Worm (Caenorhabditis elegans) whole organism, early embryonic: ENCODE measurements around the gene ppgn-1.

Source experiments
- B0310.2 ChIP-seq: sonication (generic microtip); optimal IDR thresholded peaks from 2 replicates; lab custom pipeline; 2016; ENCODE audit warnings: mild to moderate bottlenecking, missing genetic modification characterization, missing compliant biosample characterization
- F13C5.2 ChIP-seq: sonication (generic microtip); optimal IDR thresholded peaks from 2 replicates; lab custom pipeline; 2017; ENCODE audit warnings: mild to moderate bottlenecking, missing genetic modification characterization, inconsistent platforms, missing compliant biosample characterization
- aly-1 ChIP-seq: sonication (generic microtip); optimal IDR thresholded peaks from 2 replicates; lab custom pipeline; 2016; ENCODE audit warnings: missing genetic modification characterization, missing compliant biosample characterization
- ama-1 ChIP-seq: fragments of 150-350 bp; optimal IDR thresholded peaks from 2 replicates; lab custom pipeline; 2014
- ceh-13 ChIP-seq: fragments of 200-800 bp; sonication (Bioruptor generic); optimal IDR thresholded peaks from 2 replicates; lab custom pipeline; 2018; ENCODE audit warnings: mild to moderate bottlenecking, missing genetic modification characterization, missing compliant biosample characterization
- ceh-36 ChIP-seq: sonication (generic microtip); optimal IDR thresholded peaks from 2 replicates; lab custom pipeline; 2016; ENCODE audit warnings: missing genetic modification characterization, inconsistent platforms, missing compliant biosample characterization
- ets-7 ChIP-seq: sonication (generic microtip); optimal IDR thresholded peaks from 2 replicates; lab custom pipeline; 2016; ENCODE audit warnings: missing genotype, missing genetic modification characterization, missing compliant biosample characterization
- flt-1 ChIP-seq: fragments of 200-800 bp; sonication (Bioruptor generic); IDR thresholded peaks from 2 replicates; pipeline ENCODE4 v1.3.6; 2022; ENCODE audit warnings: missing genetic modification characterization, missing compliant biosample characterization
- hmbx-1 ChIP-seq: sonication (generic microtip); optimal IDR thresholded peaks from 2 replicates; lab custom pipeline; 2016; ENCODE audit warnings: mild to moderate bottlenecking, missing genetic modification characterization, missing compliant biosample characterization
- hmg-4 ChIP-seq: fragments of 200-800 bp; sonication (Bioruptor generic); optimal IDR thresholded peaks from 2 replicates; lab custom pipeline; 2018; ENCODE audit warnings: mild to moderate bottlenecking, missing genetic modification characterization, missing compliant biosample characterization
- hnd-1 ChIP-seq: sonication (generic microtip); optimal IDR thresholded peaks from 2 replicates; lab custom pipeline; 2016; ENCODE audit warnings: missing genetic modification characterization, missing compliant biosample characterization
- pes-1 ChIP-seq: fragments of 200-800 bp; sonication (Bioruptor generic); IDR thresholded peaks from 2 replicates; pipeline ENCODE4 v1.3.6; 2022; ENCODE audit warnings: missing genetic modification reagents, missing genetic modification characterization, missing compliant biosample characterization
- scrt-1 ChIP-seq: fragments of 200-800 bp; sonication (Bioruptor generic); IDR thresholded peaks from 2 replicates; pipeline ENCODE4 v1.3.6; 2022; ENCODE audit warnings: missing genetic modification characterization, missing compliant biosample characterization
- sea-1 ChIP-seq: fragments of 200-800 bp; sonication (Bioruptor generic); conservative IDR thresholded peaks from 2 replicates; pipeline ENCODE4 v1.3.6; 2022; ENCODE audit warnings: missing genetic modification characterization, missing compliant biosample characterization
- tbx-11 ChIP-seq: fragments of 200-800 bp; sonication (Bioruptor generic); IDR thresholded peaks from 2 replicates; pipeline ENCODE4 v1.3.6; 2022; ENCODE audit warnings: missing genetic modification characterization, missing compliant biosample characterization
- tbx-37 ChIP-seq: fragments of 200-800 bp; sonication (Bioruptor generic); conservative IDR thresholded peaks from 2 replicates; pipeline ENCODE4 v1.3.6; 2022; ENCODE audit warnings: missing genetic modification reagents, missing genetic modification characterization, missing compliant biosample characterization
- tra-4 ChIP-seq: sonication (generic microtip); optimal IDR thresholded peaks from 2 replicates; lab custom pipeline; 2017; ENCODE audit warnings: missing genetic modification characterization, missing compliant biosample characterization

The ppgn-1 gene

DNA sequence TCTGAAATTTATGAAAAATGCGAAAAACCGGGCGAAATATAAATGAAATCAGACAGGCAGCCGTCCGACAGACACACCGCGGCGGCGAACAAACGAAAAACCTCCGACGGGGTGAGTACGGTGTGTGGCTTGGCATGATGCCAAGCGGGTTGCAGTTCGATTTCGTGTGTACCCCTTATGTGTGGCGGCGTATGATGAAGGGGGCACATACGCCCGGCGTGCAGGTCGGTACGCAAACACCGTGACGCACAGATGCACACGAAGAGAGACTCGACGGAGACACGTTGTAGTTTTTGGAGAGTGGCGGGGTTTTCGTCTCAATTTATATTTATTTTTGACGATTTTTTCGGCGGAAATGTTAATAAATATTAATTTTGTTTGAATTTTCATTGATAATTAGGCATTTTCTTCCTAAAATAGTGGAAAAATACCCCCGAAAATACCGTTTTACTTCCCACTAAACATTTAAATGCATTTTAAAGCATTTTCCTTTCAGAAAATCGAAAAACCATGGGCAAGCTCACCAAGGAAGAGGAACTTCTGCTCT is 40.3 kb upstream of the ppgn-1 start, which contains the start of gene trap-3:
Gene trap-3, plus strand, starts transcription at position 497 of the 547 bp plus-strand sequence.
- no peak for TF ChIP-seq B0310.2 (tag; lab: Kevin White, UChicago)
- no peak for TF ChIP-seq hnd-1
- 0 out of 2 replicates have a peak, but pooled peaks have one; percentile 53 for TF ChIP-seq sea-1
- TF ChIP-seq aly-1, result no peak
- TF ChIP-seq pes-1 (GFP tag; lab: Robert Waterston, UW), result no peak; the same call in 1 of the 2 replicates
- TF ChIP-seq F13C5.2, result peak; percentile 90
- TF ChIP-seq tbx-11 (GFP tag; lab: Robert Waterston, UW), result peak; percentile 61
- peak; percentile 43 for TF ChIP-seq tra-4
- TF ChIP-seq ets-7 (tag; lab: Kevin White, UChicago), result peak; percentile 55
- no peak for TF ChIP-seq ceh-13 (GFP tag; lab: Kevin White, UChicago)
- no peak for TF ChIP-seq ama-1
- TF ChIP-seq tbx-37 (GFP tag; lab: Robert Waterston, UW), result peak; percentile 49; the same call in 1 of the 2 replicates
- TF ChIP-seq scrt-1 (GFP tag; lab: Robert Waterston, UW), result no peak
- TF ChIP-seq hmbx-1 (tag; lab: Kevin White, UChicago), result no peak
- TF ChIP-seq hmg-4 (GFP tag; lab: Kevin White, UChicago), result peak; percentile 67
- TF ChIP-seq flt-1 (GFP tag; lab: Robert Waterston, UW), result 0 out of 2 replicates have a peak, but pooled peaks have one; percentile 22
- no peak for TF ChIP-seq ceh-36 (tag; lab: Kevin White, UChicago)

ce11 chrIV:2387970-2388705 is 39.4 kb upstream of the ppgn-1 start, which contains the start of gene sec-61.B:
Gene sec-61.B (minus strand): TSS chrIV:2388675.
- TF ChIP-seq ets-7 (tag; lab: Kevin White, UChicago) (no peak), B0310.2 (tag; lab: Kevin White, UChicago) (no peak), hnd-1 (no peak), tbx-11 (GFP tag; lab: Robert Waterston, UW) (no peak), tbx-37 (GFP tag; lab: Robert Waterston, UW) (no peak), ceh-36 (tag; lab: Kevin White, UChicago) (no peak), pes-1 (GFP tag; lab: Robert Waterston, UW) (no peak), scrt-1 (GFP tag; lab: Robert Waterston, UW) (no peak), sea-1 (no peak), ama-1 (no peak)

ce11 chrIV:2383713-2384112 is 35.0 kb upstream of the ppgn-1 start, which contains the start of gene Y38F2AR.3:
Gene Y38F2AR.3 (plus strand): TSS chrIV:2384013.
- TF ChIP-seq scrt-1 (GFP tag; lab: Robert Waterston, UW) (no peak), aly-1 (no peak), hmbx-1 (tag; lab: Kevin White, UChicago) (no peak), tra-4 (no peak), hmg-4 (GFP tag; lab: Kevin White, UChicago) (no peak), ets-7 (tag; lab: Kevin White, UChicago) (no peak), pes-1 (GFP tag; lab: Robert Waterston, UW) (no peak), F13C5.2 (no peak), B0310.2 (tag; lab: Kevin White, UChicago) (no peak), ceh-13 (GFP tag; lab: Kevin White, UChicago) (no peak), flt-1 (GFP tag; lab: Robert Waterston, UW) (no peak), hnd-1 (no peak), ceh-36 (tag; lab: Kevin White, UChicago) (no peak), sea-1 (no peak)

DNA sequence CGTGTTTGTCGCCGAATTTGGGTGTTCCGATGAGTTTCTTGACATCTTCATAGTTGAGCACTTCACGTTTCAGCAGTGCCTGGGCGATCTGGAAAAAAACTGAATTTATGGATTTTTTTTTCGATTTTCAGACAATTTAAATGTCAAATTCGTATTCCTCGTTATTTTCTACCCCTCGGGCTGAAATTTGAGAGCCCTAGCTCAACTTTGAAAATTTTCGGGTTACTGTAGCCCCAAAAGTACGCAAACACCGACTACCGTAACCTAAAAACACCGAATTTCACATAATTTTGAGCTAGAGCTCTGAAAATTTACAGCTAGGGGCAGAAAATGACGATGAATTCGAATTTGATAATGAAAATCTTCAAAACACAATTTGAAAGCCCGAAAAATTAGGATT is 14.7 kb downstream of the ppgn-1 start:
- TF ChIP-seq ceh-36 (tag; lab: Kevin White, UChicago) (no peak), hmbx-1 (tag; lab: Kevin White, UChicago) (no peak), F13C5.2 (no peak), pes-1 (GFP tag; lab: Robert Waterston, UW) (no peak), tra-4 (no peak), sea-1 (no peak), hmg-4 (GFP tag; lab: Kevin White, UChicago) (no peak), ama-1 (no peak), tbx-37 (GFP tag; lab: Robert Waterston, UW) (no peak), tbx-11 (GFP tag; lab: Robert Waterston, UW) (no peak), aly-1 (no peak), hnd-1 (no peak)

ce11 chrIV:2329540-2329939 is 19.2 kb downstream of the ppgn-1 start, which contains the start of gene nhr-236:
Gene nhr-236 (minus strand): TSS chrIV:2329640.
- TF ChIP-seq hmbx-1 (tag; lab: Kevin White, UChicago) (no peak), B0310.2 (tag; lab: Kevin White, UChicago) (no peak)

DNA sequence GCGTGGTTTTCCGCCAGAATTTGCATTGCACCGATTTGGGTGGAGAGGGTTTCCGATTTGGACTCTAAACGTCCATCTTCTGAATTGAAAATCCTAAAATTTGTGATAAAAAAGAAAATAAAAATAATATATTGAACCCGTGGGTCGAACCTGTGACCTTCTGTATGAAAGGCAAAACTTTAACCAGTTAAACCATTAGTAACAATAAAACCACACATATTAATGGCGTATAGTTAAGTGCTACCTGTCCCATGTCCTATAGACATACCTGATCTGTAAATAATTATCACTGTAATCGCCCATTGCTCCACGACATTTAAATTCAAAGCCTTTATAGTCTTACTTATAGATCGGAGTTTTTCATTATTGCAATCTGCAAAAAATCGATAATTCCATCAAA is 21.4 kb downstream of the ppgn-1 start:
- TF ChIP-seq B0310.2 (tag; lab: Kevin White, UChicago) (no peak), tbx-11 (GFP tag; lab: Robert Waterston, UW) (no peak), flt-1 (GFP tag; lab: Robert Waterston, UW) (no peak), scrt-1 (GFP tag; lab: Robert Waterston, UW) (no peak), hmbx-1 (tag; lab: Kevin White, UChicago) (no peak), F13C5.2 (no peak), ceh-36 (tag; lab: Kevin White, UChicago) (no peak), hmg-4 (GFP tag; lab: Kevin White, UChicago) (no peak), ama-1 (no peak), ceh-13 (GFP tag; lab: Kevin White, UChicago) (no peak), hnd-1 (no peak), tbx-37 (GFP tag; lab: Robert Waterston, UW) (no peak), ets-7 (tag; lab: Kevin White, UChicago) (no peak), sea-1 (no peak)

- no peak for TF ChIP-seq scrt-1 (GFP tag; lab: Robert Waterston, UW)
- no peak for TF ChIP-seq hnd-1
- TF ChIP-seq aly-1, result no peak
- TF ChIP-seq F13C5.2, result no peak
- no peak for TF ChIP-seq tbx-11 (GFP tag; lab: Robert Waterston, UW)
- no peak for TF ChIP-seq tra-4
- TF ChIP-seq ceh-13 (GFP tag; lab: Kevin White, UChicago), result no peak
- no peak for TF ChIP-seq ama-1
- no peak for TF ChIP-seq pes-1 (GFP tag; lab: Robert Waterston, UW)
- TF ChIP-seq B0310.2 (tag; lab: Kevin White, UChicago), result no peak
- no peak for TF ChIP-seq hmg-4 (GFP tag; lab: Kevin White, UChicago)
- no peak for TF ChIP-seq sea-1
- TF ChIP-seq tbx-37 (GFP tag; lab: Robert Waterston, UW), result no peak
- TF ChIP-seq ceh-36 (tag; lab: Kevin White, UChicago), result no peak
- no peak for TF ChIP-seq flt-1 (GFP tag; lab: Robert Waterston, UW)
Measured at ce11 chrIV:2322998-2323397, 25.7 kb downstream of the ppgn-1 start, which contains the start of gene nsy-4. Gene nsy-4 (plus strand): TSS chrIV:2323271.
